Worm (Caenorhabditis elegans) whole organism, L4 larva: Measurements from ENCODE around the gene swt-5.

ENCODE experiments used
- F37D6.2 ChIP-seq: sonication (generic microtip); optimal IDR thresholded peaks from 2 replicates; lab custom pipeline; 2016; ENCODE audit warnings: mild to moderate bottlenecking, missing genetic modification characterization, missing compliant biosample characterization
- Y105C5A.15 ChIP-seq: fragments of 200-800 bp; sonication (Bioruptor generic); IDR thresholded peaks from 2 replicates; pipeline ENCODE4 v1.3.6; 2022; ENCODE audit warnings: missing genetic modification characterization, missing compliant biosample characterization
- Y5F2A.4 ChIP-seq: fragments of 200-800 bp; sonication (Bioruptor generic); optimal IDR thresholded peaks from 2 replicates; lab custom pipeline; 2018; ENCODE audit warnings: mild to moderate bottlenecking, missing genetic modification characterization, missing compliant biosample characterization
- ceh-44 ChIP-seq: fragments of 200-800 bp; sonication (Bioruptor generic); IDR thresholded peaks from 2 replicates; pipeline ENCODE4 v1.3.6; 2022; ENCODE audit warnings: missing genetic modification reagents, missing genetic modification characterization, missing compliant biosample characterization
- ces-1 ChIP-seq: fragments of 150-350 bp; sonication (generic microtip); optimal IDR thresholded peaks from 4 replicates; lab custom pipeline; 2014; ENCODE audit warnings: missing biosample characterization, missing genetic modification reagents, missing genetic modification characterization
- ctbp-1 ChIP-seq: fragments of 200-800 bp; sonication (Bioruptor generic); IDR thresholded peaks from 2 replicates; pipeline ENCODE4 v1.3.6; 2022; ENCODE audit warnings: missing genetic modification reagents, missing genetic modification characterization, missing compliant biosample characterization
- daf-19 ChIP-seq: fragments of 200-800 bp; sonication (Bioruptor generic); conservative IDR thresholded peaks from 2 replicates; pipeline ENCODE4 v1.3.6; 2022; ENCODE audit warnings: missing genetic modification characterization, missing compliant biosample characterization
- daf-8 ChIP-seq: fragments of 200-800 bp; sonication (Bioruptor generic); IDR thresholded peaks from 2 replicates; pipeline ENCODE4 v1.3.6; 2022; ENCODE audit warnings: missing genetic modification characterization, missing compliant biosample characterization
- dmd-8 ChIP-seq: fragments of 200-800 bp; sonication (Bioruptor generic); IDR thresholded peaks from 2 replicates; pipeline ENCODE4 v1.3.6; 2022; ENCODE audit warnings: missing genetic modification characterization, missing compliant biosample characterization
- dpl-1 ChIP-seq: fragments of 150-350 bp; optimal IDR thresholded peaks from 2 replicates; lab custom pipeline; 2014; ENCODE audit warnings: missing biosample characterization, missing genetic modification reagents, missing genetic modification characterization
- egl-43 ChIP-seq: fragments of 200-800 bp; sonication (Bioruptor generic); IDR thresholded peaks from 2 replicates; pipeline ENCODE4 v1.3.6; 2022; ENCODE audit warnings: missing genetic modification reagents, missing genetic modification characterization, missing compliant biosample characterization
- gei-8 ChIP-seq: fragments of 200-800 bp; sonication (Bioruptor generic); optimal IDR thresholded peaks from 2 replicates; lab custom pipeline; 2018; ENCODE audit warnings: mild to moderate bottlenecking, missing genetic modification characterization, missing compliant biosample characterization
- hmg-1.1 ChIP-seq: fragments of 200-800 bp; sonication (Bioruptor generic); IDR thresholded peaks from 2 replicates; pipeline ENCODE4 v1.3.6; 2022; ENCODE audit warnings: missing genetic modification reagents, missing genetic modification characterization, missing compliant biosample characterization
- lin-15B ChIP-seq: fragments of 150-350 bp; sonication (generic microtip); optimal IDR thresholded peaks from 3 replicates; lab custom pipeline; 2014; ENCODE audit warnings: missing biosample characterization, missing genetic modification characterization
- lin-38 ChIP-seq: fragments of 200-800 bp; sonication (Bioruptor generic); IDR thresholded peaks from 2 replicates; pipeline ENCODE4 v1.3.6; 2022; ENCODE audit warnings: missing genetic modification reagents, missing genetic modification characterization, missing compliant biosample characterization
- madf-9 ChIP-seq: fragments of 200-800 bp; sonication (Bioruptor generic); conservative IDR thresholded peaks from 2 replicates; pipeline ENCODE4 v1.3.6; 2022; ENCODE audit warnings: missing genetic modification reagents, missing genetic modification characterization, missing compliant biosample characterization
- mep-1 ChIP-seq: fragments of 150-350 bp; sonication (generic microtip); optimal IDR thresholded peaks from 3 replicates; lab custom pipeline; 2014; ENCODE audit warnings: missing biosample characterization, missing genetic modification characterization
- mes-2 ChIP-seq: sonication (generic microtip); optimal IDR thresholded peaks from 2 replicates; lab custom pipeline; 2016; ENCODE audit warnings: missing genotype, mild to moderate bottlenecking, missing genetic modification characterization, missing compliant biosample characterization; ENCODE audit not compliant: poor library complexity, severe bottlenecking
- mxl-3 ChIP-seq: fragments of 200-800 bp; sonication (Bioruptor generic); optimal IDR thresholded peaks from 2 replicates; lab custom pipeline; 2018; ENCODE audit warnings: mild to moderate bottlenecking, missing genetic modification characterization, missing compliant biosample characterization
- nhr-25 ChIP-seq: sonication (generic microtip); optimal IDR thresholded peaks from 2 replicates; lab custom pipeline; 2017; ENCODE audit warnings: missing genetic modification characterization, mild to moderate bottlenecking, missing compliant biosample characterization, antibody characterized with exemption, moderate library complexity, borderline replicate concordance; ENCODE audit not compliant: insufficient read depth
- nhr-6 ChIP-seq: fragments of 150-350 bp; optimal IDR thresholded peaks from 2 replicates; lab custom pipeline; 2014; ENCODE audit warnings: missing biosample characterization, missing genetic modification characterization
- nhr-76 ChIP-seq: fragments of 150-350 bp; optimal IDR thresholded peaks from 2 replicates; lab custom pipeline; 2014; ENCODE audit warnings: missing biosample characterization, missing genetic modification characterization
- pqm-1 ChIP-seq: sonication (generic microtip); optimal IDR thresholded peaks from 2 replicates; lab custom pipeline; 2017; ENCODE audit warnings: missing biosample characterization, missing genetic modification characterization
- saeg-2 ChIP-seq: fragments of 200-800 bp; sonication (Bioruptor generic); IDR thresholded peaks from 2 replicates; pipeline ENCODE4 v1.3.6; 2022; ENCODE audit warnings: missing genetic modification reagents, missing genetic modification characterization, missing compliant biosample characterization
- snpc-1.2 ChIP-seq: fragments of 200-800 bp; sonication (Bioruptor generic); IDR thresholded peaks from 2 replicates; pipeline ENCODE4 v1.3.6; 2022; ENCODE audit warnings: missing genetic modification reagents, missing genetic modification characterization, missing compliant biosample characterization
- spr-1 ChIP-seq: sonication (generic microtip); optimal IDR thresholded peaks from 2 replicates; lab custom pipeline; 2016; ENCODE audit warnings: mild to moderate bottlenecking, missing genetic modification characterization, missing compliant biosample characterization
- tra-1 ChIP-seq: fragments of 200-800 bp; sonication (Bioruptor generic); IDR thresholded peaks from 2 replicates; pipeline ENCODE4 v1.3.6; 2022; ENCODE audit warnings: missing genetic modification reagents, missing genetic modification characterization, missing compliant biosample characterization
- unc-39 ChIP-seq: sonication (generic microtip); optimal IDR thresholded peaks from 2 replicates; lab custom pipeline; 2017; ENCODE audit warnings: missing biosample characterization, missing genetic modification characterization
- zfp-3 ChIP-seq: fragments of 200-800 bp; sonication (Bioruptor generic); conservative IDR thresholded peaks from 2 replicates; pipeline ENCODE4 v1.3.6; 2022; ENCODE audit warnings: missing genetic modification reagents, missing genetic modification characterization, missing compliant biosample characterization
- ztf-11 ChIP-seq: fragments of 150-350 bp; optimal IDR thresholded peaks from 2 replicates; lab custom pipeline; 2014; ENCODE audit warnings: missing biosample characterization, missing genetic modification characterization
- ztf-7 ChIP-seq: fragments of 150-350 bp; optimal IDR thresholded peaks from 2 replicates; lab custom pipeline; 2014; ENCODE audit warnings: missing biosample characterization, missing genetic modification characterization

The swt-5 gene

ce11 chrV:9549459-9549858, 48.3 kb downstream of the swt-5 start, which contains the start of gene nstp-10 (continued):
- TF ChIP-seq spr-1 (tag; lab: Kevin White, UChicago) (no peak), lin-38 (GFP tag; lab: Robert Waterston, UW) (peak; percentile 98), mxl-3 (GFP tag; lab: Kevin White, UChicago) (no peak), saeg-2 (GFP tag; lab: Robert Waterston, UW) (no peak), F37D6.2 (tag; lab: Kevin White, UChicago) (no peak), mep-1 (peak; percentile 40), Y105C5A.15 (GFP tag; lab: Robert Waterston, UW) (no peak), ztf-11 (tag; lab: Kevin White, UChicago) (no peak), gei-8 (no peak), madf-9 (no peak), daf-8 (GFP tag; lab: Robert Waterston, UW) (no peak), zfp-3 (no peak), tra-1 (GFP tag; lab: Robert Waterston, UW) (peak; percentile 55; the same call in 1 of the 2 replicates), ces-1 (no peak), unc-39 (tag; lab: Kevin White, UChicago) (no peak), snpc-1.2 (GFP tag; lab: Robert Waterston, UW) (peak; percentile 84), Y5F2A.4 (no peak), daf-19 (GFP tag; lab: Robert Waterston, UW) (no peak), dpl-1 (GFP tag; lab: Kevin White, UChicago) (peak; percentile 42), ztf-7 (tag; lab: Kevin White, UChicago) (no peak), lin-15B (tag; lab: Kevin White, UChicago) (peak; percentile 20), nhr-6 (no peak), nhr-25 (tag; lab: Kevin White, UChicago) (peak; percentile 30), pqm-1 (tag; lab: Kevin White, UChicago) (no peak), mes-2 (peak; percentile 78), egl-43 (no peak), hmg-1.1 (GFP tag; lab: Robert Waterston, UW) (no peak), nhr-76 (no peak), ceh-44 (GFP tag; lab: Robert Waterston, UW) (peak; percentile 91)

ce11 chrV:9550313-9550712, 49.1 kb downstream of the swt-5 start, which contains the start of gene ehbp-1:
TSS of gene ehbp-1 (plus strand) at chrV:9550644.
- TF ChIP-seq ctbp-1 (GFP tag; lab: Robert Waterston, UW) (0 out of 2 replicates have a peak, but pooled peaks have one; percentile 33), mxl-3 (GFP tag; lab: Kevin White, UChicago) (peak; percentile 21), dmd-8 (GFP tag; lab: Robert Waterston, UW) (no peak), ces-1 (peak; percentile 26)
